Worm (Caenorhabditis elegans): Measurements from ENCODE around the gene sde-2.

The sde-2 gene

DNA sequence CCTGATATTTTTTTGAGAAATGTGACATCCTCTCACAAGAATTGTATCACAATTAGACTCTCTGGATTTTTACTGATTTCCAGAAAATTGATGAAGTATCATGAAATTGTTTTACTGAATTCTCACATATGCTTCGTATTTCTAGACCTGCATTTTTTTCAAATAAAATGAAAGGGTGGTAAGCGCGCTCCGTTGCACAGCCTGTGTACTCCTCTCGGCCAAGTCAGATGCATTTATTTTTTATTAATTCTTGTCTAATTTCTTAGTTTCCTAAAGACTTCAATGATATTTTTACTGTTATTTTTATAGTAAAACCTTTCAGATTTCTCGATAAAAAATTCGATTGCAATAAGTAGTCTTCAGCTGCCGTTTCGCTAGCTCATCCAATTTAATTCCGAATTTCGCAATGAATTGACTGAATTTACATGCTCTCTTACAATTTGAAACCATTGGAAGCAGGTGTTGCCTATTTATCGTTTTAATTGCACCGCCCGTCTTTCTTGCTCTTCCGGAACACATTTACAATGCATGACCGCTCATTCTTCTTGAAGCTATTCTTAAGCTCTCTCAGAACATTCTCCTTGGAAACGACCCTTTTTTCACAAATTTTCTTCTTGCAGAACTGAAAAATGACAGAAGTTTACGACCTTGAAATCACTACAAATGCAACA is 35.7 kb upstream of the sde-2 start, which contains the start of gene tbcb-1:
tbcb-1 (plus strand) TSS at position 621 of the 671 bp plus-strand sequence.
- TF ChIP-seq nhr-11 (tag; optimal IDR thresholded peaks at IDR 0.05) (no peak), lin-11 (tag; optimal IDR thresholded peaks at IDR 0.05) (no peak), skn-1 (tag; optimal IDR thresholded peaks at IDR 0.05) (no peak), R02D3.7 (tag; optimal IDR thresholded peaks at IDR 0.05) (no peak), nhr-77 (tag; optimal IDR thresholded peaks at IDR 0.05) (no peak), alr-1 (tag; optimal IDR thresholded peaks at IDR 0.05) (no peak), ZK546.5 (tag; optimal IDR thresholded peaks at IDR 0.05) (no peak), blmp-1 (tag; optimal IDR thresholded peaks at IDR 0.05; ENCODE audit: insufficient read depth) (no peak), unc-62 (GFP tag; optimal IDR thresholded peaks at IDR 0.05) (no peak), nhr-10 (tag; optimal IDR thresholded peaks at IDR 0.05) (no peak), crh-2 (tag; optimal IDR thresholded peaks at IDR 0.05) (no peak), sma-3 (GFP tag; optimal IDR thresholded peaks at IDR 0.05) (peak; percentile 8), nhr-25 (tag; optimal IDR thresholded peaks at IDR 0.05) (peak; percentile 35), ceh-16 (tag; optimal IDR thresholded peaks at IDR 0.05) (no peak), snpc-4 (tag; optimal IDR thresholded peaks at IDR 0.05) (no peak), lin-13 (GFP tag; optimal IDR thresholded peaks at IDR 0.05) (no peak), sma-9 (GFP tag; optimal IDR thresholded peaks at IDR 0.05) (peak; percentile 31), sma-9 (tag; optimal IDR thresholded peaks at IDR 0.05) (no peak), nhr-23 (tag; optimal IDR thresholded peaks at IDR 0.05) (no peak), Y55F3AM.14 (GFP tag; optimal IDR thresholded peaks at IDR 0.05) (no peak), nhr-237 (tag; optimal IDR thresholded peaks at IDR 0.05) (no peak), nhr-21 (tag; optimal IDR thresholded peaks at IDR 0.05) (no peak), unc-55 (GFP tag; optimal IDR thresholded peaks at IDR 0.05) (no peak), ama-1 (optimal IDR thresholded peaks at IDR 0.05) (no peak), aly-2 (tag; optimal IDR thresholded peaks at IDR 0.05) (no peak), sem-4 (tag; optimal IDR thresholded peaks at IDR 0.05) (no peak), F13H6.1 (tag; optimal IDR thresholded peaks at IDR 0.05) (no peak), peb-1 (tag; optimal IDR thresholded peaks at IDR 0.05) (no peak), lin-39 (tag; optimal IDR thresholded peaks at IDR 0.05) (no peak), dmd-4 (tag; optimal IDR thresholded peaks at IDR 0.05) (no peak), unc-39 (tag; optimal IDR thresholded peaks at IDR 0.05) (no peak), ceh-82 (tag; optimal IDR thresholded peaks at IDR 0.05) (no peak), nhr-129 (tag; optimal IDR thresholded peaks at IDR 0.05) (no peak), elt-1 (tag; optimal IDR thresholded peaks at IDR 0.05) (no peak), egl-27 (tag; optimal IDR thresholded peaks at IDR 0.05) (no peak), gmeb-1 (tag; optimal IDR thresholded peaks at IDR 0.05) (peak; percentile 35), mbf-1 (tag; optimal IDR thresholded peaks at IDR 0.05) (no peak), ztf-1 (GFP tag; conservative IDR thresholded peaks at IDR 0.05) (no peak), mdl-1 (tag; optimal IDR thresholded peaks at IDR 0.05) (no peak), lsy-2 (tag; optimal IDR thresholded peaks at IDR 0.05) (peak in 1 of 2 experiments; percentile 55), C34F6.9 (tag; optimal IDR thresholded peaks at IDR 0.05) (peak; percentile 49), ztf-4 (tag; optimal IDR thresholded peaks at IDR 0.05) (no peak)

DNA sequence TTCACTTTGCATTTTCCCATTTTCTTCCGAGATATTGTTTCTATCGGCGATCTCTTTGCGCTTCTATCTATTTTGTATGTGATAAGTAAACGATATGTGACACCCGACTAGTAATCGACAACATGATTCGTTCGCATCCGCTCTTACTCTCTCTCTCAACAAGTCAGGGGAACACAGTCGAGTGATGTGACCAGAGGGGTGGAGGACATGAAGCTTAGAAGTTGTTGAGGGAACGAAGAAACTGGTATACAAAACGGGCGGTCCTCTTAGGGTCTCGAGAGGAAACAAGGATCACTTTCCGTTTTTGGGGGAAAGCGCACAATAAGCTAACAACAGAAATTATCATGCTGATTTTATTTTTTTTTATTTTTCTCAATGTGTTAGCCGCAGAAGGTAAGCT is 34.3 kb upstream of the sde-2 start, which contains the start of gene F53F4.4:
F53F4.4 (plus strand) TSS at position 301 of the 400 bp plus-strand sequence.
- TF ChIP-seq nhr-21 (tag; optimal IDR thresholded peaks at IDR 0.05) = no peak
- no peak for TF ChIP-seq aly-2 (tag; optimal IDR thresholded peaks at IDR 0.05)
- TF ChIP-seq Y55F3AM.14 (GFP tag; optimal IDR thresholded peaks at IDR 0.05) = no peak
- TF ChIP-seq zag-1 (tag; optimal IDR thresholded peaks at IDR 0.05) = no peak
- no peak for TF ChIP-seq nhr-11 (tag; optimal IDR thresholded peaks at IDR 0.05)
- TF ChIP-seq ceh-82 (tag; optimal IDR thresholded peaks at IDR 0.05) = no peak
- TF ChIP-seq nhr-77 (tag; optimal IDR thresholded peaks at IDR 0.05) = no peak
- no peak for TF ChIP-seq nhr-237 (tag; optimal IDR thresholded peaks at IDR 0.05)
- TF ChIP-seq F13H6.1 (tag; optimal IDR thresholded peaks at IDR 0.05) = no peak
- TF ChIP-seq unc-62 (GFP tag; optimal IDR thresholded peaks at IDR 0.05) = no peak
- TF ChIP-seq sma-9 (GFP tag; optimal IDR thresholded peaks at IDR 0.05) = no peak
- TF ChIP-seq sma-9 (tag; optimal IDR thresholded peaks at IDR 0.05) = no peak
- TF ChIP-seq skn-1 (tag; optimal IDR thresholded peaks at IDR 0.05) = no peak
- no peak for TF ChIP-seq alr-1 (tag; optimal IDR thresholded peaks at IDR 0.05)
- TF ChIP-seq ztf-11 (tag; optimal IDR thresholded peaks at IDR 0.05) = no peak

All from whole organism, L2 larva.